Fruit fly (Drosophila melanogaster) whole organism, embryonic: ENCODE data around the gene PIG-C.
A peak's percentile ranks its signal among the peaks of the same experiment; 100 is the strongest.

Experiments used
- Ada2b ChIP-seq: fragments of 200-800 bp; sonication (Bioruptor generic); IDR thresholded peaks from 2 replicates; pipeline ENCODE4 v1.3.6; 2022; ENCODE audit warnings: missing biosample characterization, missing genetic modification characterization
- Antp ChIP-seq: fragments of 200-800 bp; sonication (Bioruptor generic); optimal IDR thresholded peaks from 3 replicates; lab custom pipeline; 2016; ENCODE audit warnings: missing biosample characterization, missing genetic modification characterization
- Atf-2 ChIP-seq: fragments of 200-800 bp; sonication (Bioruptor generic); optimal IDR thresholded peaks from 2 replicates; lab custom pipeline; 2016; ENCODE audit warnings: missing biosample characterization, missing genetic modification characterization
- Atf6 ChIP-seq: fragments of 200-800 bp; sonication (Bioruptor generic); IDR thresholded peaks from 2 replicates; pipeline ENCODE4 v1.3.6; 2022; ENCODE audit warnings: missing biosample characterization, missing genetic modification characterization
- B-H1 ChIP-seq: fragments of 200-800 bp; sonication (Bioruptor generic); IDR thresholded peaks from 3 replicates; pipeline ENCODE4 v1.3.6; 2022; ENCODE audit warnings: missing biosample characterization, missing genetic modification characterization
- CG10654 ChIP-seq: fragments of 200-800 bp; sonication (Bioruptor generic); optimal IDR thresholded peaks from 2 replicates; lab custom pipeline; 2016; ENCODE audit warnings: missing biosample characterization, missing genetic modification characterization
- CG13296 ChIP-seq: fragments of 200-800 bp; sonication (Bioruptor generic); optimal IDR thresholded peaks from 3 replicates; lab custom pipeline; 2018; ENCODE audit warnings: missing biosample characterization, mild to moderate bottlenecking, missing genetic modification characterization
- CG13424 ChIP-seq: fragments of 200-800 bp; sonication (Bioruptor generic); optimal IDR thresholded peaks from 2 replicates; lab custom pipeline; 2019; ENCODE audit warnings: missing biosample characterization, mild to moderate bottlenecking, missing genetic modification characterization, moderate library complexity
- CG17186 ChIP-seq: fragments of 200-800 bp; sonication (Bioruptor generic); optimal IDR thresholded peaks from 3 replicates; lab custom pipeline; 2017; ENCODE audit warnings: missing biosample characterization, missing genetic modification reagents, missing genetic modification characterization
- CG17361 ChIP-seq: fragments of 200-800 bp; sonication (Bioruptor generic); IDR thresholded peaks from 3 replicates; pipeline ENCODE4 v1.3.6; 2022; ENCODE audit warnings: missing biosample characterization, missing genetic modification characterization
- CG2199 ChIP-seq: fragments of 200-800 bp; sonication (Bioruptor generic); IDR thresholded peaks from 3 replicates; pipeline ENCODE4 v1.3.6; 2022; ENCODE audit warnings: missing biosample characterization, missing genetic modification characterization
- CG31224 ChIP-seq: fragments of 200-800 bp; sonication (Bioruptor generic); IDR thresholded peaks from 2 replicates; pipeline ENCODE4 v1.3.6; 2022; ENCODE audit warnings: missing biosample characterization, missing genetic modification characterization
- CG32772 ChIP-seq: fragments of 200-800 bp; sonication (Bioruptor generic); IDR thresholded peaks from 2 replicates; pipeline ENCODE4 v1.3.6; 2022; ENCODE audit warnings: missing biosample characterization, missing genetic modification characterization
- CG3726 ChIP-seq: fragments of 200-800 bp; sonication (Bioruptor generic); IDR thresholded peaks from 3 replicates; pipeline ENCODE4, ENCODE4 v1.3.6; 2022; ENCODE audit warnings: missing biosample characterization, missing genetic modification characterization
- CG4617 ChIP-seq: fragments of 200-800 bp; sonication (Bioruptor generic); optimal IDR thresholded peaks from 3 replicates; lab custom pipeline; 2016; ENCODE audit warnings: missing biosample characterization, missing genetic modification characterization, borderline replicate concordance
- CG6272 ChIP-seq: fragments of 200-800 bp; sonication (Bioruptor generic); IDR thresholded peaks from 2 replicates; pipeline ENCODE4 v1.3.6; 2022; ENCODE audit warnings: missing biosample characterization, missing genetic modification characterization
- CG6765 ChIP-seq: fragments of 200-800 bp; sonication (Bioruptor generic); optimal IDR thresholded peaks from 3 replicates; lab custom pipeline; 2017; ENCODE audit warnings: missing biosample characterization, mild to moderate bottlenecking, missing genetic modification characterization
- CG7745 ChIP-seq: fragments of 200-800 bp; sonication (Bioruptor generic); optimal IDR thresholded peaks from 2 replicates; lab custom pipeline; 2018; ENCODE audit warnings: missing biosample characterization, mild to moderate bottlenecking, missing genetic modification characterization, moderate library complexity
- CG8290 ChIP-seq, 3 experiments: fragments of 200-800 bp; sonication (Bioruptor generic); optimal IDR thresholded peaks; 2 replicates each; lab custom pipeline; 2016 to 2019; ENCODE audit warnings: missing biosample characterization in 3 of 3, missing genetic modification characterization in 3 of 3, mild to moderate bottlenecking in 2 of 3, moderate library complexity in 1 of 3
- CG8924 ChIP-seq: fragments of 200-800 bp; optimal IDR thresholded peaks from 3 replicates; lab custom pipeline; 2019; ENCODE audit warnings: missing biosample characterization, mild to moderate bottlenecking, missing genetic modification characterization, moderate library complexity
- D19B ChIP-seq: fragments of 200-800 bp; sonication (Bioruptor generic); optimal IDR thresholded peaks from 2 replicates; lab custom pipeline; 2017; ENCODE audit warnings: missing biosample characterization, mild to moderate bottlenecking, missing genetic modification characterization
- Dip2 ChIP-seq: fragments of 200-800 bp; sonication (Bioruptor generic); IDR thresholded peaks from 2 replicates; pipeline ENCODE4 v1.3.6; 2022; ENCODE audit warnings: missing biosample characterization, missing genetic modification characterization
- Fer2 ChIP-seq: fragments of 200-800 bp; sonication (Bioruptor generic); optimal IDR thresholded peaks from 2 replicates; lab custom pipeline; 2018; ENCODE audit warnings: missing biosample characterization, mild to moderate bottlenecking, missing genetic modification characterization, moderate library complexity
- HLH4C ChIP-seq: fragments of 200-800 bp; sonication (Bioruptor generic); IDR thresholded peaks from 3 replicates; pipeline ENCODE4 v1.3.6; 2022; ENCODE audit warnings: missing biosample characterization, missing genetic modification characterization; ENCODE audit not compliant: partially characterized antibody
- Hr78 ChIP-seq, 2 experiments: fragments of 200-800 bp in 1 of 2; fragments of >200 bp in 1 of 2; sonication (Bioruptor generic) in 1 of 2; optimal IDR thresholded peaks; 2 replicates each; lab custom pipeline; 2017 to 2019; ENCODE audit warnings: missing biosample characterization in 2 of 2, missing genetic modification characterization in 2 of 2, mild to moderate bottlenecking in 1 of 2, moderate library complexity in 1 of 2
- MBD-R2 ChIP-seq: fragments of 200-800 bp; sonication (Bioruptor generic); IDR thresholded peaks from 2 replicates; pipeline ENCODE4 v1.3.6; 2022; ENCODE audit warnings: missing biosample characterization, missing genetic modification characterization
- NfI ChIP-seq: fragments of 200-800 bp; sonication (Bioruptor generic); optimal IDR thresholded peaks from 3 replicates; lab custom pipeline; 2018; ENCODE audit warnings: missing biosample characterization, mild to moderate bottlenecking, missing genetic modification characterization, moderate library complexity
- Opbp ChIP-seq: fragments of 200-800 bp; sonication (Bioruptor generic); IDR thresholded peaks from 3 replicates; pipeline ENCODE4 v1.3.6; 2022; ENCODE audit warnings: missing biosample characterization, missing genetic modification characterization; ENCODE audit not compliant: partially characterized antibody
- Pdp1 ChIP-seq, 2 experiments: fragments of 200-800 bp; sonication (Bioruptor generic); optimal IDR thresholded peaks; 3 replicates each; lab custom pipeline; 2016; ENCODE audit warnings: missing biosample characterization in 2 of 2, missing genetic modification characterization in 2 of 2, mild to moderate bottlenecking in 1 of 2, moderate library complexity in 1 of 2
- ara ChIP-seq: fragments of 200-800 bp; sonication (Bioruptor generic); IDR thresholded peaks from 2 replicates; pipeline ENCODE4 v1.3.6; 2022; ENCODE audit warnings: missing biosample characterization, missing genetic modification characterization
- cwo ChIP-seq: fragments of 200-800 bp; sonication (Bioruptor generic); optimal IDR thresholded peaks from 3 replicates; lab custom pipeline; 2017; ENCODE audit warnings: missing biosample characterization, missing genetic modification characterization, mild to moderate bottlenecking, moderate library complexity, missing genetic modification reagents
- dan ChIP-seq: fragments of 200-800 bp; sonication (Bioruptor generic); IDR thresholded peaks from 2 replicates; pipeline ENCODE4 v1.3.6; 2022; ENCODE audit warnings: missing biosample characterization, missing genetic modification characterization
- dysf ChIP-seq: fragments of 200-800 bp; sonication (Bioruptor generic); IDR thresholded peaks from 3 replicates; pipeline ENCODE4 v1.3.6; 2022; ENCODE audit warnings: missing biosample characterization, missing genetic modification characterization
- en ChIP-seq: fragments of 200-800 bp; sonication (Bioruptor generic); optimal IDR thresholded peaks from 2 replicates; lab custom pipeline; 2016; ENCODE audit warnings: missing biosample characterization, missing genetic modification characterization
- fru ChIP-seq: fragments of >200 bp; optimal IDR thresholded peaks from 2 replicates; lab custom pipeline; 2017
- gem ChIP-seq: fragments of 200-800 bp; sonication (Bioruptor generic); optimal IDR thresholded peaks from 2 replicates; lab custom pipeline; 2019; ENCODE audit warnings: missing biosample characterization, mild to moderate bottlenecking, missing genetic modification characterization, moderate library complexity
- ind ChIP-seq: fragments of 200-800 bp; sonication (Bioruptor generic); optimal IDR thresholded peaks from 3 replicates; lab custom pipeline; 2016; ENCODE audit warnings: missing biosample characterization, missing genetic modification characterization
- kah ChIP-seq: fragments of 200-800 bp; sonication (Bioruptor generic); optimal IDR thresholded peaks from 2 replicates; lab custom pipeline; 2018; ENCODE audit warnings: missing biosample characterization, mild to moderate bottlenecking, missing genetic modification characterization
- lab ChIP-seq: fragments of 200-800 bp; sonication (Bioruptor generic); optimal IDR thresholded peaks from 3 replicates; lab custom pipeline; 2017; ENCODE audit warnings: missing biosample characterization, missing genetic modification characterization, mild to moderate bottlenecking, moderate library complexity, missing genetic modification reagents
- lilli ChIP-seq: fragments of 200-800 bp; sonication (Bioruptor generic); optimal IDR thresholded peaks from 3 replicates; lab custom pipeline; 2016; ENCODE audit warnings: missing biosample characterization, missing genetic modification characterization
- prd ChIP-seq, 3 experiments: fragments of >200 bp in 2 of 3; fragments of 200-800 bp in 1 of 3; sonication (Bioruptor generic) in 1 of 3; optimal IDR thresholded peaks in 2 of 3; IDR thresholded peaks in 1 of 3; 2 replicates in 2 of 3; 3 replicates in 1 of 3; pipeline versions ENCODE4 v1.3.6 to Lab custom; 2017 to 2022; ENCODE audit warnings: missing biosample characterization in 1 of 3, missing genetic modification characterization in 1 of 3
- ranshi ChIP-seq: fragments of 200-800 bp; sonication (Bioruptor generic); IDR thresholded peaks from 2 replicates; pipeline ENCODE4 v1.3.6; 2022; ENCODE audit warnings: missing biosample characterization, missing genetic modification characterization
- repo ChIP-seq: fragments of 200-800 bp; sonication (Bioruptor generic); optimal IDR thresholded peaks from 2 replicates; lab custom pipeline; 2016; ENCODE audit warnings: missing biosample characterization, missing genetic modification characterization
- slbo ChIP-seq: fragments of 200-800 bp; sonication (Bioruptor generic); IDR thresholded peaks from 2 replicates; pipeline ENCODE4 v1.3.6; 2022; ENCODE audit warnings: missing biosample characterization, missing genetic modification characterization
- sug ChIP-seq: fragments of 200-800 bp; optimal IDR thresholded peaks from 2 replicates; lab custom pipeline; 2019; ENCODE audit warnings: missing biosample characterization, mild to moderate bottlenecking, missing genetic modification characterization, moderate library complexity
- unpg ChIP-seq: fragments of 200-800 bp; sonication (Bioruptor generic); optimal IDR thresholded peaks from 3 replicates; lab custom pipeline; 2018; ENCODE audit warnings: missing biosample characterization, mild to moderate bottlenecking, missing genetic modification characterization, moderate library complexity
- zen2 ChIP-seq: fragments of 200-800 bp; sonication (Bioruptor generic); IDR thresholded peaks from 3 replicates; pipeline ENCODE4 v1.3.6; 2022; ENCODE audit warnings: missing biosample characterization, missing genetic modification characterization; ENCODE audit not compliant: partially characterized antibody
- zfh2 ChIP-seq: fragments of 200-800 bp; sonication (Bioruptor generic); optimal IDR thresholded peaks from 2 replicates; lab custom pipeline; 2016; ENCODE audit warnings: missing biosample characterization, missing genetic modification characterization

The PIG-C gene

dm6 chr3L:3319992-3320732, 1.1 kb upstream of the PIG-C start (continued):
- TF ChIP-seq ara (GFP tag; lab: Robert Waterston, UW) (peak; percentile 26; the same call in 1 of the 2 replicates), CG31224 (GFP tag; lab: Robert Waterston, UW) (0 out of 2 replicates have a peak, but pooled peaks have one; percentile 15), repo (no peak), Opbp (no peak), CG10654 (no peak), prd (optimal IDR thresholded peaks at IDR 0.05; lab: Kevin White, UChicago) (no peak), prd (GFP tag; IDR thresholded peaks at IDR 0.05; lab: Robert Waterston, UW) (peak; percentile 34; the same call in 1 of the 3 replicates), ind (GFP tag; lab: Kevin White, UChicago) (peak; percentile 39), dysf (peak; percentile 48; the same call in 2 of the 3 replicates), MBD-R2 (GFP tag; lab: Robert Waterston, UW) (peak; percentile 12; the same call in 1 of the 2 replicates), ranshi (GFP tag; lab: Robert Waterston, UW) (no peak), zen2 (GFP tag; lab: Robert Waterston, UW) (no peak), CG6272 (GFP tag; lab: Robert Waterston, UW) (no peak), Antp (GFP tag; lab: Kevin White, UChicago) (peak; percentile 34), Atf6 (GFP tag; lab: Robert Waterston, UW) (peak; percentile 43; the same call in 1 of the 2 replicates), D19B (GFP tag; lab: Kevin White, UChicago) (no peak), Hr78 (GFP tag; optimal IDR thresholded peaks at IDR 0.05; lab: Kevin White, UChicago) (peak in 1 of 2 experiments; percentile 97), lilli (GFP tag; lab: Kevin White, UChicago) (peak; percentile 50), CG17361 (GFP tag; lab: Robert Waterston, UW) (no peak), HLH4C (no peak), CG8290 (GFP tag; optimal IDR thresholded peaks at IDR 0.05; lab: Kevin White, UChicago) (no peak), CG8290 (tag; optimal IDR thresholded peaks at IDR 0.05; lab: Kevin White, UChicago) (peak in 1 of 2 experiments; percentile 75), CG3726 (0 out of 3 replicates have a peak, but pooled peaks have one; percentile 12), en (GFP tag; lab: Kevin White, UChicago) (no peak), Ada2b (GFP tag; lab: Robert Waterston, UW) (0 out of 2 replicates have a peak, but pooled peaks have one; percentile 19), CG7745 (tag; lab: Kevin White, UChicago) (no peak), CG17186 (GFP tag; lab: Kevin White, UChicago) (no peak), zfh2 (GFP tag; lab: Kevin White, UChicago) (peak; percentile 39), CG32772 (GFP tag; lab: Robert Waterston, UW) (peak; percentile 35; the same call in 1 of the 2 replicates), lab (GFP tag; lab: Kevin White, UChicago) (peak; percentile 50), fru (lab: Kevin White, UChicago) (no peak), Atf-2 (GFP tag; lab: Kevin White, UChicago) (no peak), gem (tag; lab: Kevin White, UChicago) (peak; percentile 32), CG13296 (GFP tag; lab: Kevin White, UChicago) (peak; percentile 51), CG8924 (tag; lab: Kevin White, UChicago) (peak; percentile 12), sug (tag; lab: Kevin White, UChicago) (peak; percentile 55), Pdp1 (GFP tag; optimal IDR thresholded peaks at IDR 0.05; lab: Kevin White, UChicago) (peak; percentile 33 to 59), dan (GFP tag; lab: Robert Waterston, UW) (no peak), CG4617 (GFP tag; lab: Kevin White, UChicago) (no peak), cwo (peak; percentile 58), slbo (GFP tag; lab: Robert Waterston, UW) (peak; percentile 54), NfI (GFP tag; lab: Kevin White, UChicago) (peak; percentile 3), B-H1 (no peak), CG13424 (tag; lab: Kevin White, UChicago) (peak; percentile 3), kah (GFP tag; lab: Kevin White, UChicago) (no peak), CG6765 (GFP tag; lab: Kevin White, UChicago) (peak; percentile 15), CG2199 (GFP tag; lab: Robert Waterston, UW) (no peak), Fer2 (tag; lab: Kevin White, UChicago) (no peak), unpg (GFP tag; lab: Kevin White, UChicago) (peak; percentile 23), Dip2 (GFP tag; lab: Robert Waterston, UW) (no peak)
